Fruit fly (Drosophila melanogaster) whole organism, embryonic: ENCODE measurements around the gene CG6693.
A peak's percentile ranks its signal among the peaks of the same experiment; 100 is the strongest.

Experiments
- B-H2 ChIP-seq: fragments of 200-800 bp; sonication (Bioruptor generic); optimal IDR thresholded peaks from 2 replicates; lab custom pipeline; 2018; ENCODE audit warnings: missing biosample characterization, mild to moderate bottlenecking, missing genetic modification characterization
- CG10274 ChIP-seq: fragments of 200-800 bp; sonication (Bioruptor generic); optimal IDR thresholded peaks from 3 replicates; lab custom pipeline; 2017; ENCODE audit warnings: missing biosample characterization, mild to moderate bottlenecking, missing genetic modification characterization
- CG12155 ChIP-seq: fragments of 200-800 bp; sonication (Bioruptor generic); optimal IDR thresholded peaks from 3 replicates; lab custom pipeline; 2016; ENCODE audit warnings: missing biosample characterization, missing genetic modification characterization
- CG13624 ChIP-seq: fragments of 200-800 bp; sonication (Bioruptor generic); optimal IDR thresholded peaks from 2 replicates; lab custom pipeline; 2016; ENCODE audit warnings: missing biosample characterization, missing genetic modification characterization
- CG13775 ChIP-seq: fragments of 200-800 bp; sonication (Bioruptor generic); optimal IDR thresholded peaks from 3 replicates; lab custom pipeline; 2017; ENCODE audit warnings: missing biosample characterization, mild to moderate bottlenecking, missing genetic modification characterization
- CG14441 ChIP-seq: fragments of 200-800 bp; sonication (Bioruptor generic); IDR thresholded peaks from 2 replicates; pipeline ENCODE4 v1.3.6; 2022; ENCODE audit warnings: missing biosample characterization, missing genetic modification characterization
- CG15011 ChIP-seq: fragments of 200-800 bp; sonication (Bioruptor generic); optimal IDR thresholded peaks from 3 replicates; lab custom pipeline; 2018; ENCODE audit warnings: missing biosample characterization, mild to moderate bottlenecking, missing genetic modification characterization
- CG15601 ChIP-seq: fragments of 200-800 bp; sonication (Bioruptor generic); optimal IDR thresholded peaks from 3 replicates; lab custom pipeline; 2019; ENCODE audit warnings: missing biosample characterization, mild to moderate bottlenecking, missing genetic modification characterization, moderate library complexity
- CG1647 ChIP-seq: fragments of 200-800 bp; sonication (Bioruptor generic); optimal IDR thresholded peaks from 3 replicates; lab custom pipeline; 2016; ENCODE audit warnings: missing biosample characterization, missing genetic modification characterization
- CG16813 ChIP-seq: fragments of 200-800 bp; sonication (Bioruptor generic); IDR thresholded peaks from 3 replicates; pipeline ENCODE4 v1.3.6; 2022; ENCODE audit warnings: missing biosample characterization, missing genetic modification characterization; ENCODE audit not compliant: partially characterized antibody
- CG17802 ChIP-seq: fragments of 200-800 bp; sonication (Bioruptor generic); optimal IDR thresholded peaks from 2 replicates; lab custom pipeline; 2018; ENCODE audit warnings: missing biosample characterization, mild to moderate bottlenecking, missing genetic modification characterization, moderate library complexity
- CG1792 ChIP-seq: fragments of 200-800 bp; sonication (Bioruptor generic); optimal IDR thresholded peaks from 2 replicates; lab custom pipeline; 2016; ENCODE audit warnings: missing biosample characterization, missing genetic modification characterization
- CG18619 ChIP-seq: fragments of 200-800 bp; sonication (Bioruptor generic); optimal IDR thresholded peaks from 3 replicates; lab custom pipeline; 2017; ENCODE audit warnings: missing biosample characterization, mild to moderate bottlenecking, missing genetic modification characterization
- CG2875 ChIP-seq: fragments of 200-800 bp; sonication (Bioruptor generic); optimal IDR thresholded peaks from 2 replicates; lab custom pipeline; 2017; ENCODE audit warnings: missing biosample characterization, mild to moderate bottlenecking, missing genetic modification characterization, missing genetic modification reagents
- CG31441 ChIP-seq: fragments of 200-800 bp; sonication (Bioruptor generic); IDR thresholded peaks from 2 replicates; pipeline ENCODE4 v1.3.6; 2022; ENCODE audit warnings: missing biosample characterization, missing genetic modification characterization
- CG32767 ChIP-seq: fragments of 200-800 bp; sonication (Bioruptor generic); IDR thresholded peaks from 2 replicates; pipeline ENCODE4 v1.3.6; 2022; ENCODE audit warnings: missing biosample characterization, missing genetic modification characterization
- CG3838 ChIP-seq: fragments of 200-800 bp; sonication (Bioruptor generic); optimal IDR thresholded peaks from 3 replicates; lab custom pipeline; 2016; ENCODE audit warnings: missing biosample characterization, missing genetic modification characterization
- CG43689 ChIP-seq: fragments of 200-800 bp; sonication (Bioruptor generic); IDR thresholded peaks from 2 replicates; pipeline ENCODE4 v1.3.6; 2022; ENCODE audit warnings: missing biosample characterization, missing genetic modification characterization
- CG6272 ChIP-seq: fragments of 200-800 bp; sonication (Bioruptor generic); IDR thresholded peaks from 2 replicates; pipeline ENCODE4 v1.3.6; 2022; ENCODE audit warnings: missing biosample characterization, missing genetic modification characterization
- CG8281 ChIP-seq: fragments of 200-800 bp; sonication (Bioruptor generic); optimal IDR thresholded peaks from 2 replicates; lab custom pipeline; 2018; ENCODE audit warnings: missing biosample characterization, mild to moderate bottlenecking, missing genetic modification characterization, moderate library complexity
- Gsc ChIP-seq: fragments of 200-800 bp; sonication (Bioruptor generic); IDR thresholded peaks from 2 replicates; pipeline ENCODE4 v1.3.6; 2022; ENCODE audit warnings: missing biosample characterization, missing genetic modification characterization
- HLH54F ChIP-seq: fragments of 200-800 bp; sonication (Bioruptor generic); optimal IDR thresholded peaks from 3 replicates; lab custom pipeline; 2016; ENCODE audit warnings: missing biosample characterization, missing genetic modification characterization
- HmgZ ChIP-seq: fragments of 200-800 bp; sonication (Bioruptor generic); optimal IDR thresholded peaks from 2 replicates; lab custom pipeline; 2018; ENCODE audit warnings: missing biosample characterization, mild to moderate bottlenecking, missing genetic modification characterization
- NC2β ChIP-seq: fragments of 200-800 bp; sonication (Bioruptor generic); optimal IDR thresholded peaks from 2 replicates; lab custom pipeline; 2016; ENCODE audit warnings: missing biosample characterization, missing genetic modification characterization
- Nf-YC ChIP-seq: fragments of 200-800 bp; optimal IDR thresholded peaks from 3 replicates; lab custom pipeline; 2019; ENCODE audit warnings: missing biosample characterization, mild to moderate bottlenecking, missing genetic modification characterization, moderate library complexity
- Sry-δ ChIP-seq: fragments of 200-800 bp; sonication (Bioruptor generic); optimal IDR thresholded peaks from 2 replicates; lab custom pipeline; 2016; ENCODE audit warnings: missing biosample characterization, missing genetic modification characterization
- al ChIP-seq: fragments of 200-800 bp; sonication (Bioruptor generic); IDR thresholded peaks from 2 replicates; pipeline ENCODE4 v1.3.6; 2022; ENCODE audit warnings: missing biosample characterization, missing genetic modification characterization
- amos ChIP-seq: fragments of 200-800 bp; sonication (Bioruptor generic); IDR thresholded peaks from 2 replicates; pipeline ENCODE4 v1.3.6; 2022; ENCODE audit warnings: missing biosample characterization, missing genetic modification characterization; ENCODE audit not compliant: partially characterized antibody
- ap ChIP-seq: fragments of 200-800 bp; sonication (Bioruptor generic); IDR thresholded peaks from 2 replicates; pipeline ENCODE4 v1.3.6; 2022; ENCODE audit warnings: missing biosample characterization, missing genetic modification characterization
- ato ChIP-seq: fragments of 200-800 bp; sonication (Bioruptor generic); IDR thresholded peaks from 2 replicates; pipeline ENCODE4 v1.3.6; 2022; ENCODE audit warnings: missing biosample characterization, missing genetic modification characterization; ENCODE audit not compliant: partially characterized antibody
- bigmax ChIP-seq: fragments of 200-800 bp; sonication (Bioruptor generic); optimal IDR thresholded peaks from 2 replicates; lab custom pipeline; 2018; ENCODE audit warnings: missing biosample characterization, mild to moderate bottlenecking, missing genetic modification characterization
- dan ChIP-seq: fragments of 200-800 bp; sonication (Bioruptor generic); IDR thresholded peaks from 2 replicates; pipeline ENCODE4 v1.3.6; 2022; ENCODE audit warnings: missing biosample characterization, missing genetic modification characterization
- dmrt99B ChIP-seq: fragments of 200-800 bp; sonication (Bioruptor generic); optimal IDR thresholded peaks from 2 replicates; lab custom pipeline; 2018; ENCODE audit warnings: missing biosample characterization, mild to moderate bottlenecking, missing genetic modification characterization, moderate library complexity
- ems ChIP-seq: fragments of 200-800 bp; sonication (Bioruptor generic); optimal IDR thresholded peaks from 3 replicates; lab custom pipeline; 2016; ENCODE audit warnings: missing biosample characterization, missing genetic modification characterization
- fd3F ChIP-seq: fragments of 200-800 bp; sonication (Bioruptor generic); optimal IDR thresholded peaks from 2 replicates; lab custom pipeline; 2018; ENCODE audit warnings: missing biosample characterization, mild to moderate bottlenecking, missing genetic modification characterization, moderate library complexity
- h ChIP-seq: fragments of >200 bp; optimal IDR thresholded peaks from 2 replicates; lab custom pipeline; 2017
- hbn ChIP-seq: fragments of 200-800 bp; sonication (Bioruptor generic); IDR thresholded peaks from 2 replicates; pipeline ENCODE4 v1.3.6; 2022; ENCODE audit warnings: missing biosample characterization, missing genetic modification characterization; ENCODE audit not compliant: partially characterized antibody
- kni ChIP-seq: fragments of 200-800 bp; sonication (Bioruptor generic); optimal IDR thresholded peaks from 3 replicates; lab custom pipeline; 2017; ENCODE audit warnings: mild to moderate bottlenecking, missing biosample characterization, missing genetic modification reagents, missing genetic modification characterization
- lab ChIP-seq: fragments of 200-800 bp; sonication (Bioruptor generic); optimal IDR thresholded peaks from 3 replicates; lab custom pipeline; 2017; ENCODE audit warnings: missing biosample characterization, missing genetic modification characterization, mild to moderate bottlenecking, moderate library complexity, missing genetic modification reagents
- maf-S ChIP-seq: fragments of 200-800 bp; sonication (Bioruptor generic); optimal IDR thresholded peaks from 2 replicates; lab custom pipeline; 2016; ENCODE audit warnings: missing biosample characterization, missing genetic modification characterization
- mam ChIP-seq: fragments of 200-800 bp; sonication (Bioruptor generic); optimal IDR thresholded peaks from 3 replicates; lab custom pipeline; 2016; ENCODE audit warnings: missing biosample characterization, missing genetic modification characterization
- repo ChIP-seq: fragments of 200-800 bp; sonication (Bioruptor generic); optimal IDR thresholded peaks from 2 replicates; lab custom pipeline; 2016; ENCODE audit warnings: missing biosample characterization, missing genetic modification characterization
- run ChIP-seq: fragments of 200-800 bp; sonication (Bioruptor generic); optimal IDR thresholded peaks from 3 replicates; lab custom pipeline; 2018; ENCODE audit warnings: missing biosample characterization, mild to moderate bottlenecking, missing genetic modification characterization
- scrt ChIP-seq: fragments of 200-800 bp; sonication (Bioruptor generic); optimal IDR thresholded peaks from 2 replicates; lab custom pipeline; 2018; ENCODE audit warnings: missing biosample characterization, mild to moderate bottlenecking, missing genetic modification characterization, moderate library complexity
- sim ChIP-seq: fragments of 200-800 bp; sonication (Bioruptor generic); IDR thresholded peaks from 2 replicates; pipeline ENCODE4 v1.3.6; 2022; ENCODE audit warnings: missing biosample characterization, missing genetic modification characterization
- slp2 ChIP-seq: fragments of 200-800 bp; sonication (Bioruptor generic); optimal IDR thresholded peaks from 2 replicates; lab custom pipeline; 2016; ENCODE audit warnings: missing biosample characterization, missing genetic modification characterization
- ttk ChIP-seq: fragments of 200-800 bp; sonication (Bioruptor generic); IDR thresholded peaks from 2 replicates; pipeline ENCODE4 v2.1.2; 2022; ENCODE audit warnings: missing biosample characterization, missing genetic modification characterization
- zen2 ChIP-seq: fragments of 200-800 bp; sonication (Bioruptor generic); IDR thresholded peaks from 3 replicates; pipeline ENCODE4 v1.3.6; 2022; ENCODE audit warnings: missing biosample characterization, missing genetic modification characterization; ENCODE audit not compliant: partially characterized antibody
- zfh1 ChIP-seq: fragments of 200-800 bp; sonication (Bioruptor generic); IDR thresholded peaks from 3 replicates; pipeline ENCODE4 v1.3.6; 2022; ENCODE audit warnings: missing biosample characterization, missing genetic modification characterization

Gene CG6693

dm6 chr3R:11211291-11212061, 10.0 kb downstream of the CG6693 start (continued):
- TF ChIP-seq CG2875 (GFP tag; lab: Kevin White, UChicago), result peak; percentile 31
- peak; percentile 67 for TF ChIP-seq ems (GFP tag; lab: Kevin White, UChicago)
- TF ChIP-seq B-H2, result peak; percentile 56
- TF ChIP-seq zfh1 (GFP tag; lab: Robert Waterston, UW), result peak; percentile 82
- TF ChIP-seq HmgZ (tag; lab: Kevin White, UChicago), result peak; percentile 63
- peak; percentile 65 for TF ChIP-seq ttk
- TF ChIP-seq CG13624, result peak; percentile 79
- TF ChIP-seq run (tag; lab: Kevin White, UChicago), result no peak
- TF ChIP-seq CG6272 (GFP tag; lab: Robert Waterston, UW), result peak; percentile 54; the same call in 1 of the 2 replicates
- TF ChIP-seq al (GFP tag; lab: Robert Waterston, UW), result peak; percentile 76
- TF ChIP-seq CG8281 (tag; lab: Kevin White, UChicago), result peak; percentile 9
- TF ChIP-seq CG43689 (GFP tag; lab: Robert Waterston, UW), result no peak
- TF ChIP-seq CG15011, result no peak
- TF ChIP-seq CG10274 (GFP tag; lab: Kevin White, UChicago), result peak; percentile 33
- peak; percentile 53 for TF ChIP-seq CG13775 (GFP tag; lab: Kevin White, UChicago)
- no peak for TF ChIP-seq zen2 (GFP tag; lab: Robert Waterston, UW)
- TF ChIP-seq h, result no peak
- TF ChIP-seq repo (GFP tag; lab: Kevin White, UChicago), result peak; percentile 51
- TF ChIP-seq CG15601 (tag; lab: Kevin White, UChicago), result no peak
- peak; percentile 25 for TF ChIP-seq slp2
- no peak for TF ChIP-seq hbn
- peak; percentile 34 for TF ChIP-seq Sry-δ
- TF ChIP-seq CG12155, result peak; percentile 89
- TF ChIP-seq CG14441 (GFP tag; lab: Robert Waterston, UW), result peak; percentile 83
- peak; percentile 36 for TF ChIP-seq CG3838 (GFP tag; lab: Kevin White, UChicago)
- TF ChIP-seq CG18619 (GFP tag; lab: Kevin White, UChicago), result peak; percentile 40
- TF ChIP-seq dan (GFP tag; lab: Robert Waterston, UW), result no peak
- peak; percentile 80 for TF ChIP-seq lab (GFP tag; lab: Kevin White, UChicago)
- TF ChIP-seq mam (GFP tag; lab: Kevin White, UChicago), result peak; percentile 87
- TF ChIP-seq CG31441 (GFP tag; lab: Robert Waterston, UW), result peak; percentile 62
- TF ChIP-seq bigmax, result peak; percentile 99
- TF ChIP-seq maf-S (GFP tag; lab: Kevin White, UChicago), result peak; percentile 79
- TF ChIP-seq ap (GFP tag; lab: Robert Waterston, UW), result peak; percentile 39; the same call in 1 of the 2 replicates
- no peak for TF ChIP-seq sim (GFP tag; lab: Robert Waterston, UW)
- peak; percentile 38 for TF ChIP-seq CG17802 (tag; lab: Kevin White, UChicago)
- TF ChIP-seq scrt (GFP tag; lab: Kevin White, UChicago), result peak; percentile 99
- TF ChIP-seq NC2β, result peak; percentile 48
- peak; percentile 57 for TF ChIP-seq fd3F (GFP tag; lab: Kevin White, UChicago)
- TF ChIP-seq Gsc (GFP tag; lab: Robert Waterston, UW), result no peak
- TF ChIP-seq ato (GFP tag; lab: Robert Waterston, UW), result no peak
- peak; percentile 23; the same call in 1 of the 2 replicates for TF ChIP-seq amos (GFP tag; lab: Robert Waterston, UW)
- TF ChIP-seq HLH54F, result peak; percentile 74
- TF ChIP-seq CG1792, result peak; percentile 64
- TF ChIP-seq kni (GFP tag; lab: Kevin White, UChicago), result peak; percentile 95
- peak; percentile 74 for TF ChIP-seq dmrt99B (tag; lab: Kevin White, UChicago)
- peak; percentile 53 for TF ChIP-seq CG32767 (GFP tag; lab: Robert Waterston, UW)
- TF ChIP-seq CG1647 (GFP tag; lab: Kevin White, UChicago), result peak; percentile 80
- TF ChIP-seq CG16813 (GFP tag; lab: Robert Waterston, UW), result no peak
- peak; percentile 71 for TF ChIP-seq Nf-YC (tag; lab: Kevin White, UChicago)
